Worm (Caenorhabditis elegans) whole organism, early embryonic: ENCODE data around the gene him-3.

Experiments used
- B0310.2 ChIP-seq: sonication (generic microtip); optimal IDR thresholded peaks from 2 replicates; lab custom pipeline; 2016; ENCODE audit warnings: mild to moderate bottlenecking, missing genetic modification characterization, missing compliant biosample characterization
- F13C5.2 ChIP-seq: sonication (generic microtip); optimal IDR thresholded peaks from 2 replicates; lab custom pipeline; 2017; ENCODE audit warnings: mild to moderate bottlenecking, missing genetic modification characterization, inconsistent platforms, missing compliant biosample characterization
- aly-1 ChIP-seq: sonication (generic microtip); optimal IDR thresholded peaks from 2 replicates; lab custom pipeline; 2016; ENCODE audit warnings: missing genetic modification characterization, missing compliant biosample characterization
- ama-1 ChIP-seq: fragments of 150-350 bp; optimal IDR thresholded peaks from 2 replicates; lab custom pipeline; 2014
- ceh-13 ChIP-seq: fragments of 200-800 bp; sonication (Bioruptor generic); optimal IDR thresholded peaks from 2 replicates; lab custom pipeline; 2018; ENCODE audit warnings: mild to moderate bottlenecking, missing genetic modification characterization, missing compliant biosample characterization
- ceh-36 ChIP-seq: sonication (generic microtip); optimal IDR thresholded peaks from 2 replicates; lab custom pipeline; 2016; ENCODE audit warnings: missing genetic modification characterization, inconsistent platforms, missing compliant biosample characterization
- flt-1 ChIP-seq: fragments of 200-800 bp; sonication (Bioruptor generic); IDR thresholded peaks from 2 replicates; pipeline ENCODE4 v1.3.6; 2022; ENCODE audit warnings: missing genetic modification characterization, missing compliant biosample characterization
- hnd-1 ChIP-seq: sonication (generic microtip); optimal IDR thresholded peaks from 2 replicates; lab custom pipeline; 2016; ENCODE audit warnings: missing genetic modification characterization, missing compliant biosample characterization
- pes-1 ChIP-seq: fragments of 200-800 bp; sonication (Bioruptor generic); IDR thresholded peaks from 2 replicates; pipeline ENCODE4 v1.3.6; 2022; ENCODE audit warnings: missing genetic modification reagents, missing genetic modification characterization, missing compliant biosample characterization
- scrt-1 ChIP-seq: fragments of 200-800 bp; sonication (Bioruptor generic); IDR thresholded peaks from 2 replicates; pipeline ENCODE4 v1.3.6; 2022; ENCODE audit warnings: missing genetic modification characterization, missing compliant biosample characterization
- sea-1 ChIP-seq: fragments of 200-800 bp; sonication (Bioruptor generic); conservative IDR thresholded peaks from 2 replicates; pipeline ENCODE4 v1.3.6; 2022; ENCODE audit warnings: missing genetic modification characterization, missing compliant biosample characterization
- tbx-37 ChIP-seq: fragments of 200-800 bp; sonication (Bioruptor generic); conservative IDR thresholded peaks from 2 replicates; pipeline ENCODE4 v1.3.6; 2022; ENCODE audit warnings: missing genetic modification reagents, missing genetic modification characterization, missing compliant biosample characterization

DNA sequence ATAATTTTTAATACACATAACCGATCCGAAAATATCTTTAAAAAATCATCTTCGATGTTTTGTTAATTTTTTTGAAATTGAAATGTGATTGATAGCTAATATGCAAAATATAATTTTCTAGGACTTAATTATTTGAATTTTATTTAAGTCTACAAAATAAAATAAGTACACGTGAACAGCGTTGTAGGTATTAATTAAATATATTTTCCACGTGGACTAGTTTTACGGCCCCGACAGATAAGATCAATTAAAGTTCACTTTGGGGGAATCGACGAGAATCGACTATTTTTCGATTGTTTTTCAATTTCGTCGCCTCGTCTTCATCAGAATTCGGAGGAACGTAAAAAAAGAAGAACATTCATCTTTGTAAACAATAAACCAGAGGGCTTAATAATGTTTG, 21.9 kb downstream of the him-3 start, which contains the start of gene C25A8.5:
- no peak for TF ChIP-seq F13C5.2 (tag; lab: Kevin White, UChicago)
- no peak for TF ChIP-seq aly-1
- TF ChIP-seq ama-1 = no peak
- no peak for TF ChIP-seq B0310.2
- TF ChIP-seq tbx-37 (GFP tag; lab: Robert Waterston, UW) = no peak
- TF ChIP-seq sea-1 (GFP tag; lab: Robert Waterston, UW) = no peak
- no peak for TF ChIP-seq ceh-36 (tag; lab: Kevin White, UChicago)
- TF ChIP-seq scrt-1 = no peak
- no peak for TF ChIP-seq hnd-1 (tag; lab: Kevin White, UChicago)
- TF ChIP-seq ceh-13 (GFP tag; lab: Kevin White, UChicago) = no peak
- TF ChIP-seq flt-1 (GFP tag; lab: Robert Waterston, UW) = no peak
- no peak for TF ChIP-seq pes-1 (GFP tag; lab: Robert Waterston, UW)
